Fruit fly (Drosophila melanogaster) whole organism, adult: Measurements from ENCODE around the gene CG33253.

Source experiments
- CG11617 ChIP-seq: fragments of 200-800 bp; sonication (Bioruptor generic); optimal IDR thresholded peaks from 2 replicates; lab custom pipeline; 2017; ENCODE audit warnings: mild to moderate bottlenecking, missing biosample characterization, missing genetic modification reagents, missing genetic modification characterization
- CG12768 ChIP-seq: fragments of 200-800 bp; sonication (Bioruptor generic); optimal IDR thresholded peaks from 2 replicates; lab custom pipeline; 2017; ENCODE audit warnings: missing biosample characterization, missing genetic modification characterization, mild to moderate bottlenecking, moderate library complexity, missing genetic modification reagents
- CG14711 ChIP-seq: fragments of 200-800 bp; sonication (Bioruptor generic); optimal IDR thresholded peaks from 2 replicates; lab custom pipeline; 2018; ENCODE audit warnings: missing biosample characterization, mild to moderate bottlenecking, missing genetic modification characterization, moderate library complexity
- CG1620 ChIP-seq: fragments of 200-800 bp; sonication (Bioruptor generic); optimal IDR thresholded peaks from 2 replicates; lab custom pipeline; 2016; ENCODE audit warnings: missing biosample characterization, missing genetic modification characterization
- CG33017 ChIP-seq: fragments of 200-800 bp; sonication (Bioruptor generic); optimal IDR thresholded peaks from 2 replicates; lab custom pipeline; 2018; ENCODE audit warnings: missing biosample characterization, mild to moderate bottlenecking, missing genetic modification characterization, moderate library complexity
- CG5204 ChIP-seq: fragments of 200-800 bp; sonication (Bioruptor generic); optimal IDR thresholded peaks from 2 replicates; lab custom pipeline; 2016; ENCODE audit warnings: missing biosample characterization, missing genetic modification characterization
- CG7045 ChIP-seq: fragments of 200-800 bp; sonication (Bioruptor generic); optimal IDR thresholded peaks from 2 replicates; lab custom pipeline; 2017; ENCODE audit warnings: missing biosample characterization, mild to moderate bottlenecking, missing genetic modification characterization
- CG7101 ChIP-seq: fragments of 200-800 bp; sonication (Bioruptor generic); optimal IDR thresholded peaks from 2 replicates; lab custom pipeline; 2018; ENCODE audit warnings: missing biosample characterization, mild to moderate bottlenecking, missing genetic modification characterization, moderate library complexity
- Clk ChIP-seq: fragments of 200-800 bp; sonication (Bioruptor generic); optimal IDR thresholded peaks from 2 replicates; lab custom pipeline; 2017; ENCODE audit warnings: missing biosample characterization, missing genetic modification characterization
- Crg-1 ChIP-seq: fragments of 200-800 bp; sonication (Bioruptor generic); optimal IDR thresholded peaks from 2 replicates; lab custom pipeline; 2016; ENCODE audit warnings: missing biosample characterization, missing genetic modification characterization
- Hr96 ChIP-seq: fragments of 200-800 bp; sonication (Bioruptor generic); optimal IDR thresholded peaks from 2 replicates; lab custom pipeline; 2016; ENCODE audit warnings: missing biosample characterization, missing genetic modification characterization
- Mnt ChIP-seq: fragments of 200-800 bp; sonication (Bioruptor generic); optimal IDR thresholded peaks from 2 replicates; lab custom pipeline; 2016; ENCODE audit warnings: missing biosample characterization, mild to moderate bottlenecking, missing genetic modification characterization
- bab1 ChIP-seq: fragments of 200-800 bp; sonication (Bioruptor generic); optimal IDR thresholded peaks from 3 replicates; lab custom pipeline; 2019; ENCODE audit warnings: missing biosample characterization, mild to moderate bottlenecking, missing genetic modification characterization, moderate library complexity
- cic ChIP-seq: fragments of 200-800 bp; sonication (Bioruptor generic); optimal IDR thresholded peaks from 2 replicates; lab custom pipeline; 2017; ENCODE audit warnings: missing biosample characterization, mild to moderate bottlenecking, missing genetic modification characterization, moderate library complexity
- cnc ChIP-seq, 2 experiments: fragments of >200 bp; optimal IDR thresholded peaks; 2 replicates each; lab custom pipeline; 2017
- kay ChIP-seq: fragments of 200-800 bp; sonication (Bioruptor generic); peaks from one replicate; lab custom pipeline; 2016; ENCODE audit warnings: missing biosample characterization, missing genetic modification characterization, borderline replicate concordance
- ovo ChIP-seq: fragments of 200-800 bp; sonication (Bioruptor generic); optimal IDR thresholded peaks from 2 replicates; lab custom pipeline; 2016; ENCODE audit warnings: missing biosample characterization, missing genetic modification characterization
- pad ChIP-seq: fragments of 200-800 bp; sonication (Bioruptor generic); optimal IDR thresholded peaks from 3 replicates; lab custom pipeline; 2017; ENCODE audit warnings: missing biosample characterization, missing genetic modification characterization, mild to moderate bottlenecking, moderate library complexity, missing genetic modification reagents
- tj ChIP-seq: fragments of 200-800 bp; sonication (Bioruptor generic); optimal IDR thresholded peaks from 3 replicates; lab custom pipeline; 2017; ENCODE audit warnings: missing biosample characterization, mild to moderate bottlenecking, missing genetic modification characterization, moderate library complexity
- toe ChIP-seq: fragments of 200-800 bp; sonication (Bioruptor generic); optimal IDR thresholded peaks from 2 replicates; lab custom pipeline; 2016; ENCODE audit warnings: missing biosample characterization, missing genetic modification characterization

Gene CG33253

dm6 chrX:19211982-19212381, 28.8 kb downstream of the CG33253 start, which contains the start of gene CG14195:
CG14195 (minus strand) TSS chrX:19212082.
- TF ChIP-seq CG7045 (GFP tag; lab: Kevin White, UChicago) (no peak), cic (no peak), Clk (no peak), pad (GFP tag; lab: Kevin White, UChicago) (no peak), CG11617 (no peak), CG14711 (tag; lab: Kevin White, UChicago) (no peak), CG33017 (no peak), Crg-1 (GFP tag; lab: Kevin White, UChicago) (no peak), Mnt (GFP tag; lab: Kevin White, UChicago) (no peak), CG5204 (GFP tag; lab: Kevin White, UChicago) (no peak), cnc (optimal IDR thresholded peaks at IDR 0.05; lab: Kevin White, UChicago) (no peak), Hr96 (GFP tag; lab: Kevin White, UChicago) (no peak)

DNA sequence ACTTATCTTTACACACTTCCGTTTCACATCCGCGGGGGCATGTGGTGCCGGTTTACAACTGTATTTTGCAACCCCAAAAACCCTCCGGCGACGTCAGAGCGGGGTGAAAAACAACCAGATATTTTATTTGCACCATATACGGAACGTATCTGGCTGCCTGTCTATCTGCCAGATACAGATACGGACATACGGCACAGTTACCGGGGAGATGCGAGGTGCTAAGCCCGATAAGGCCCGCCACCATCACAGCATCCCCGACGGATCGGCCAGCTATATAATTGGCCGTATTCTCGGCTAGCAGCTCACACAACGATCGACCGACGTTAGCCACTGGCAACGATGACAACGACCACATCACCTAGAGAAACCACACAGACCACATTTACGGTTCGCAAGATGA, 29.7 kb downstream of the CG33253 start, which contains the start of gene Mur18B:
Gene Mur18B (plus strand): TSS at position 301 of the 400 bp plus-strand sequence.
- TF ChIP-seq Crg-1 (GFP tag; lab: Kevin White, UChicago): no peak
- TF ChIP-seq CG7101 (tag; lab: Kevin White, UChicago): no peak
- no peak for TF ChIP-seq toe (GFP tag; lab: Kevin White, UChicago)
- no peak for TF ChIP-seq CG1620
- no peak for TF ChIP-seq ovo
- no peak for TF ChIP-seq CG11617

DNA sequence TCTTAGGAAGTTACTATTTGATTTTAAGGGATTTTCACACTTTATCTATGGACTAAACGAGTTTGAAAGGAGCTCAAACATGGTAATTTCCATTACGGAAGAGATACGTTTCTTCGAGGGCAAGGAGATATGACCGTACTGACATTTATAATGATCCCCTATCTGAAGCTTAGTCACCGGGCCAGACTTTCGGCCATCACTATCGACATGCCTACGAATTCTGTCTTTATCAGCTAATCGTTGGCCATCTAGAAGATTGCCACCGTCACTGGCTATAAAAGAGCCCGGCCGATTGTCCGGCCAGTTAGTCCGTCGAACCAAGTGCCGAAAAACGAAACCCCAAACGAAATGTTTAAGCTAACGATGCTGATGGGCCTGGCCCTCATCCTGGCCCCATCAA, 32.0 kb downstream of the CG33253 start, which contains the start of gene Muc18B:
Gene Muc18B (plus strand): TSS at position 301 of the 400 bp plus-strand sequence.
- no peak for TF ChIP-seq CG11617
- no peak for TF ChIP-seq CG14711 (tag; lab: Kevin White, UChicago)
- no peak for TF ChIP-seq CG33017
- no peak for TF ChIP-seq Clk
- no peak for TF ChIP-seq Crg-1 (GFP tag; lab: Kevin White, UChicago)
- no peak for TF ChIP-seq pad (GFP tag; lab: Kevin White, UChicago)
- no peak for TF ChIP-seq tj (GFP tag; lab: Kevin White, UChicago)
- TF ChIP-seq CG7045 (GFP tag; lab: Kevin White, UChicago): no peak
- no peak for TF ChIP-seq CG7101 (tag; lab: Kevin White, UChicago)
- no peak for TF ChIP-seq ovo
- no peak for TF ChIP-seq Mnt (GFP tag; lab: Kevin White, UChicago)

- no peak for TF ChIP-seq CG12768 (GFP tag; lab: Kevin White, UChicago)
- no peak for TF ChIP-seq CG33017
- TF ChIP-seq ovo: no peak
- no peak for TF ChIP-seq tj (GFP tag; lab: Kevin White, UChicago)
- no peak for TF ChIP-seq CG5204 (GFP tag; lab: Kevin White, UChicago)
- no peak for TF ChIP-seq bab1 (GFP tag; lab: Kevin White, UChicago)
- TF ChIP-seq Mnt (GFP tag; lab: Kevin White, UChicago): no peak
- TF ChIP-seq toe (GFP tag; lab: Kevin White, UChicago): no peak
- no peak for TF ChIP-seq cic
- no peak for TF ChIP-seq CG14711 (tag; lab: Kevin White, UChicago)
- TF ChIP-seq CG7045 (GFP tag; lab: Kevin White, UChicago): no peak
- no peak for TF ChIP-seq Hr96 (GFP tag; lab: Kevin White, UChicago)
- TF ChIP-seq CG7101 (tag; lab: Kevin White, UChicago): no peak
Observed at dm6 chrX:19216671-19217070, 33.5 kb downstream of the CG33253 start.

dm6 chrX:19220415-19220814, 37.2 kb downstream of the CG33253 start, which contains the start of gene CG7884:
CG7884 (plus strand) TSS chrX:19220622.
- TF ChIP-seq CG5204 (GFP tag; lab: Kevin White, UChicago) (no peak), CG11617 (no peak), tj (GFP tag; lab: Kevin White, UChicago) (no peak), toe (GFP tag; lab: Kevin White, UChicago) (no peak), kay (GFP tag; lab: Kevin White, UChicago) (no peak), CG14711 (tag; lab: Kevin White, UChicago) (no peak), cic (no peak), pad (GFP tag; lab: Kevin White, UChicago) (no peak)

- TF ChIP-seq tj (GFP tag; lab: Kevin White, UChicago): no peak
- no peak for TF ChIP-seq bab1 (GFP tag; lab: Kevin White, UChicago)
- TF ChIP-seq cic: no peak
- no peak for TF ChIP-seq CG1620
- no peak for TF ChIP-seq Hr96 (GFP tag; lab: Kevin White, UChicago)
- TF ChIP-seq CG5204 (GFP tag; lab: Kevin White, UChicago): no peak
Observed at dm6 chrX:19220963-19221572, 37.8 kb downstream of the CG33253 start.

- TF ChIP-seq CG12768 (GFP tag; lab: Kevin White, UChicago) (no peak), CG1620 (no peak), CG11617 (no peak), toe (GFP tag; lab: Kevin White, UChicago) (no peak), CG14711 (tag; lab: Kevin White, UChicago) (no peak), kay (GFP tag; lab: Kevin White, UChicago) (no peak), ovo (no peak), CG7045 (GFP tag; lab: Kevin White, UChicago) (no peak), tj (GFP tag; lab: Kevin White, UChicago) (no peak), Hr96 (GFP tag; lab: Kevin White, UChicago) (no peak), cnc (optimal IDR thresholded peaks at IDR 0.05; lab: Kevin White, UChicago) (no peak), CG7101 (tag; lab: Kevin White, UChicago) (no peak), CG33017 (no peak), bab1 (GFP tag; lab: Kevin White, UChicago) (no peak), Mnt (GFP tag; lab: Kevin White, UChicago) (no peak), pad (GFP tag; lab: Kevin White, UChicago) (no peak), Crg-1 (GFP tag; lab: Kevin White, UChicago) (no peak), cic (no peak), CG5204 (GFP tag; lab: Kevin White, UChicago) (no peak), Clk (no peak)
Observed at dm6 chrX:19224580-19225303, 41.5 kb downstream of the CG33253 start.
